Worm (Caenorhabditis elegans): Measurements from ENCODE around the gene F53B7.7.

Gene F53B7.7

DNA sequence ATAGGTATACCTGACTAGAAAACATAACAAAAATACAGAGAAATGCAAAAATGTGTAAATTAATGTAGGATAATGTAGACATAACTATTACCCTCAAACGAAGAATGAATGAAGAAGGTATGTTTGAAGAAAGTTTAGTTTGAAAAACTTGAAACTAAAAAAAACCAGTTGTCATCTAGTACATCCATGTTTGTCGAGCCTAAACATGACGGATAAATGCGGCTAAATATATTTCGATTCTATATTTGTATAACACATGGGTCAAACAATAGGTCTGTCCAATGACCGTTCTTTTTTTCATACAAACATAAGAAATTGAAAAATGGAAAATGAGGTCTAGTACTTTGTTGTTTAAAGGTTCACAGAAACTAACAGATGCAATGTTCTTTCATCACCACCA is 28.8 kb upstream of the F53B7.7 start, which contains the start of gene F17C11.22:
F17C11.22 (minus strand) TSS at position 101 of the 400 bp plus-strand sequence.
- TF ChIP-seq ceh-36 (tag; optimal IDR thresholded peaks at IDR 0.05) (no peak), hmbx-1 (tag; optimal IDR thresholded peaks at IDR 0.05) (no peak), F13C5.2 (tag; optimal IDR thresholded peaks at IDR 0.05) (no peak), sea-1 (GFP tag; conservative IDR thresholded peaks at IDR 0.05) (no peak), hnd-1 (tag; optimal IDR thresholded peaks at IDR 0.05) (no peak), pes-1 (GFP tag; IDR thresholded peaks at IDR 0.05) (no peak), tbx-11 (GFP tag; IDR thresholded peaks at IDR 0.05) (no peak), flt-1 (GFP tag; IDR thresholded peaks at IDR 0.05) (no peak), ets-7 (tag; optimal IDR thresholded peaks at IDR 0.05) (no peak), aly-1 (tag; optimal IDR thresholded peaks at IDR 0.05) (no peak), tra-4 (tag; optimal IDR thresholded peaks at IDR 0.05) (no peak), scrt-1 (GFP tag; IDR thresholded peaks at IDR 0.05) (no peak), tbx-37 (GFP tag; conservative IDR thresholded peaks at IDR 0.05) (no peak)

DNA sequence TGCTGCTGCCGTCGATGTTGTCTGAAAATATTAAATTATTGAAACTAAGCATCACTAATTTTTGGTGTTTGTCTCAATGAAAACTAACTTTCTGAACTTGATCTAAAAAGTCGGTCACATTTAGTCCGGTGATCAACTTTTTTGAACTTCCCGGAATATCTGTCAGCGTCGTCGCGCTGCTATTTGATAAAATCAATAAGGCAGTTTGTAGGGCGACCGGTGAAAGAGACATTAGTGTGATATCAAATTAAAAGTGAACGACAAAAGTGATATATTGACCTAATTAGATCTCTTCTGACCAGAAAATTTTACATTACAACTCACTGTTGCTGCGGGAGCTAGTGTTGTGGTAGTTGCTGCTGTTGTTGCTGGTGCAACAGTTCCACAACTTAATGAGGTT is 28.0 kb upstream of the F53B7.7 start:
- TF ChIP-seq flt-1 (GFP tag; IDR thresholded peaks at IDR 0.05) (no peak), tra-4 (tag; optimal IDR thresholded peaks at IDR 0.05) (no peak), B0310.2 (tag; optimal IDR thresholded peaks at IDR 0.05) (no peak), hmg-4 (GFP tag; optimal IDR thresholded peaks at IDR 0.05) (no peak), aly-1 (tag; optimal IDR thresholded peaks at IDR 0.05) (no peak), ceh-13 (GFP tag; optimal IDR thresholded peaks at IDR 0.05) (no peak), tbx-37 (GFP tag; conservative IDR thresholded peaks at IDR 0.05) (no peak), hnd-1 (tag; optimal IDR thresholded peaks at IDR 0.05) (no peak), ama-1 (optimal IDR thresholded peaks at IDR 0.05) (no peak), scrt-1 (GFP tag; IDR thresholded peaks at IDR 0.05) (no peak)

DNA sequence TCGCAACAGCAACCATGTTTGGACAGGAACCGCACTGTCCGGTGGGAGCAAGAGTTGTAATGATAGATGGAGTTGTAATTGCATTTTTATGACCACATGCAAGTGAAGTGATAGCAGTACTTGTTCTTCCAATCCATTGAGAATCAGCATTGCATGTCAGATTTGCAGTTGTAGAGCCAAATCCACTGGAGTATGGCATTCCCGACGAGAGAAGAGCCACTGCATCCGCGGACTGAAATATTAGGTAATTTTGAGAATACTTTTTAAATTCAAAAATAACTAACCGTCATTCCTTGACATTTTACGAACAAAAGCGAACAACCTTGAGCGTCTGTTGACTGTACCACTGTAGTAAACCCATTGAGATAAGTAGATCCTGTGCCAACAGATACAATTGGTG is 23.8 kb upstream of the F53B7.7 start:
- TF ChIP-seq sea-1 (GFP tag; conservative IDR thresholded peaks at IDR 0.05) (no peak), pes-1 (GFP tag; IDR thresholded peaks at IDR 0.05) (no peak), ama-1 (optimal IDR thresholded peaks at IDR 0.05) (no peak), tra-4 (tag; optimal IDR thresholded peaks at IDR 0.05) (no peak), hmg-4 (GFP tag; optimal IDR thresholded peaks at IDR 0.05) (no peak), F13C5.2 (tag; optimal IDR thresholded peaks at IDR 0.05) (no peak), ceh-13 (GFP tag; optimal IDR thresholded peaks at IDR 0.05) (no peak), scrt-1 (GFP tag; IDR thresholded peaks at IDR 0.05) (no peak), ceh-36 (tag; optimal IDR thresholded peaks at IDR 0.05) (no peak)

DNA sequence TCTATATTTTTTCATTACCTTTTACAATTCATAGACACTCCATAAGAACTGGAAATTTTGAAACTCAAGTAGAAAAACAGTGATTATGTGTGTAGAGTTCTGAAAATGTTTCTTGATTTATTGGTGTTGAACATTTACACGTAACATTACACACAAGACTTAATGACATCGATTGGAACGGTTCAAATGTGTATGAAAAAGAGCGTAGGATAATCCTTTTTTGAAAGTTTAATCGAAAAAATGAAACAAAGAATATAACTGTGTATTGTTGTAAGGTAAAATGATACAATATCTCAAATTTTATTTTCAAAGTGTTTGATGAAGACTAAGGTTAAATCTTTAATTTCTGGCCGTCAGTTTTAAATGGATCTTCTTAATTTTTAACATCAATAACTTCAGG is 17.8 kb upstream of the F53B7.7 start, which contains the start of gene fig-1:
fig-1 (minus strand) TSS at position 101 of the 400 bp plus-strand sequence.
- TF ChIP-seq pes-1 (GFP tag; IDR thresholded peaks at IDR 0.05), result no peak
- TF ChIP-seq F13C5.2 (tag; optimal IDR thresholded peaks at IDR 0.05), result no peak
- no peak for TF ChIP-seq tbx-37 (GFP tag; conservative IDR thresholded peaks at IDR 0.05)
- no peak for TF ChIP-seq ceh-36 (tag; optimal IDR thresholded peaks at IDR 0.05)
- TF ChIP-seq hnd-1 (tag; optimal IDR thresholded peaks at IDR 0.05), result no peak
- TF ChIP-seq B0310.2 (tag; optimal IDR thresholded peaks at IDR 0.05), result no peak
- TF ChIP-seq aly-1 (tag; optimal IDR thresholded peaks at IDR 0.05), result no peak
- TF ChIP-seq ceh-13 (GFP tag; optimal IDR thresholded peaks at IDR 0.05), result no peak
- no peak for TF ChIP-seq tbx-11 (GFP tag; IDR thresholded peaks at IDR 0.05)

DNA sequence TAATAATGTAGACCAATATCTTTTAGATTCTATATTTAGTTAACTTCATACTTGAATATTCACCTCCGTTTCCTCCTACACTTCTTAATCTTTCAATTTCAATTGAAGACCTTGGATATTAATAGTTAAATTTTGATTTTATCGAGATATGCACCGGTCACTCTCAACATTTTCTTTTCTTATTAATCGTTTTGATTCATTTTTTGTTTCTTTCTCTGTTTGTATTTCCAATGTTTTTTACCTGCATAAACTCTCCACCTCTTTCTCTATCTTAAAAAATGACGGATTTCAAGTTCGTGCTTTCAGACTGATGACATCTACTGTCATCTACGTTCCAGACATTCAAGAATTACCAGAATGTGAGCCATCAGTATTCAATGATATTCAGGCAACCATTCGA is 7.1 kb upstream of the F53B7.7 start, which contains the start of gene frpr-9:
frpr-9 (plus strand) TSS at position 301 of the 400 bp plus-strand sequence.
- TF ChIP-seq sea-1 (GFP tag; conservative IDR thresholded peaks at IDR 0.05), result no peak

DNA sequence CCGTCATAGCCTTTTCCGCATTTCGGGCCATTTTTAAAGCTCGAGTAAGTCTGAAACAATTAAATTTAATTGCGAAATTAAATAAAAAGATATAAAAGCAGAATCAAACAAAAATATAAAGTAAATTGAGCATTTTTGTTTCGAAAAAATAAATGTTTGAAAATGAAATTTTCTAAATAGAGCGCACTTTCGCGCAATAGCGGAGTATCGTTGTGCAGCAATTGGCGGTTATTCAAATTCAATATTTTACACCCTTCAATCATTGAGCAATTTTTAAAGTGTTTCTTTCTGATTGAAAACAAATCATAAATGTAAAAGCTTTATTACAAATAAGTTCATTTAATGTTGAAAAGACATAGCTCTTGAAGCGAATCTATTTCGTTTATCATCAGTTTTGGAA is 1.8 kb downstream of the F53B7.7 start, which contains the start of gene isy-1:
isy-1 (minus strand) TSS at position 50 of the 400 bp plus-strand sequence.
- TF ChIP-seq tbx-11 (GFP tag; IDR thresholded peaks at IDR 0.05) (no peak), ets-7 (tag; optimal IDR thresholded peaks at IDR 0.05) (no peak), F13C5.2 (tag; optimal IDR thresholded peaks at IDR 0.05) (peak; percentile 23), scrt-1 (GFP tag; IDR thresholded peaks at IDR 0.05) (no peak), tra-4 (tag; optimal IDR thresholded peaks at IDR 0.05) (no peak)

DNA sequence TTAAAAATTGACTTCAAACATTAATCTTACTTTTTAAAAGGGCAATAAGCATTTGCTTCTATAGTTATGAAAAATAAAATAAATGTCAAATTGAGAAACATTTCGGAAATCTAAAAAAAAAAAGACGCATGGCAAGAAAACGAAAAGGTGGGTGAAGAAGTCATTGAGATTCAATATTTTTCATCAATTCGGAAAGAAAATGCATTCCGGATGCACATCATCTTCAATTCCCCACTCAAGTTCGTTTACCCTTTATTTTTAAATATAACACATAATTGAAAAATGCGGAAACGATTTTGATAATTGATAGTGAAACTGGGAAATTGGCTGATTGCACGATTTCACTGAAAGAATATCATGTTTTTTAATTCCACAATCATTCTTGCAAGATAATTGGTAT is 3.5 kb downstream of the F53B7.7 start, which contains the start of gene F53B7.4:
F53B7.4 (minus strand) TSS at position 101 of the 400 bp plus-strand sequence.
- TF ChIP-seq scrt-1 (GFP tag; IDR thresholded peaks at IDR 0.05), result no peak
- TF ChIP-seq flt-1 (GFP tag; IDR thresholded peaks at IDR 0.05), result no peak
- no peak for TF ChIP-seq tra-4 (tag; optimal IDR thresholded peaks at IDR 0.05)
- TF ChIP-seq tbx-11 (GFP tag; IDR thresholded peaks at IDR 0.05), result no peak
- no peak for TF ChIP-seq ceh-13 (GFP tag; optimal IDR thresholded peaks at IDR 0.05)
- TF ChIP-seq ceh-36 (tag; optimal IDR thresholded peaks at IDR 0.05), result no peak
- TF ChIP-seq ets-7 (tag; optimal IDR thresholded peaks at IDR 0.05), result no peak
- no peak for TF ChIP-seq pes-1 (GFP tag; IDR thresholded peaks at IDR 0.05)
- TF ChIP-seq hmg-4 (GFP tag; optimal IDR thresholded peaks at IDR 0.05), result no peak
- no peak for TF ChIP-seq tbx-37 (GFP tag; conservative IDR thresholded peaks at IDR 0.05)
- TF ChIP-seq sea-1 (GFP tag; conservative IDR thresholded peaks at IDR 0.05), result no peak
- TF ChIP-seq aly-1 (tag; optimal IDR thresholded peaks at IDR 0.05), result no peak
- no peak for TF ChIP-seq ama-1 (optimal IDR thresholded peaks at IDR 0.05)
- no peak for TF ChIP-seq hnd-1 (tag; optimal IDR thresholded peaks at IDR 0.05)
- TF ChIP-seq F13C5.2 (tag; optimal IDR thresholded peaks at IDR 0.05), result no peak
- TF ChIP-seq hmbx-1 (tag; optimal IDR thresholded peaks at IDR 0.05), result no peak
- no peak for TF ChIP-seq B0310.2 (tag; optimal IDR thresholded peaks at IDR 0.05)

DNA sequence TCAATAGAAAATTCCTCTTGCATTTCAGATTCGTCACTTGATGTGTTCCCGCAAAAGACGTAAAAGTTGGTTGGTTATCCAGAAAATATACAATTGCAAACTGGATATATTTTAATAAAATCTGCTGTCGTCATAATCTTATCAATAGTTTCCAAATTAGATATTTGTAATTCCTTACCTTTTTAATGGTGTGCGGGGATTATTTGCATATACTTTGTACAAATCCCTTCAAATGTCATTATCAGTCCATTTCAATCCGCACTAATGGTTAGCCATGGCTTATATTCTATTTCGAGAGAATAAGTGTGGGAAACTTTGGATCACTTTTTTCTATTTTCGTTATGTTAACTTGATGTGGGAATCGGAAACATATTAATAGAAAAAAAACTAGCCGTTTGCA is 5.2 kb downstream of the F53B7.7 start:
- no peak for TF ChIP-seq ama-1 (optimal IDR thresholded peaks at IDR 0.05)
- TF ChIP-seq tbx-11 (GFP tag; IDR thresholded peaks at IDR 0.05), result no peak
- no peak for TF ChIP-seq aly-1 (tag; optimal IDR thresholded peaks at IDR 0.05)
- no peak for TF ChIP-seq pes-1 (GFP tag; IDR thresholded peaks at IDR 0.05)
- TF ChIP-seq sea-1 (GFP tag; conservative IDR thresholded peaks at IDR 0.05), result no peak
- no peak for TF ChIP-seq F13C5.2 (tag; optimal IDR thresholded peaks at IDR 0.05)
- no peak for TF ChIP-seq tbx-37 (GFP tag; conservative IDR thresholded peaks at IDR 0.05)
